Fruit fly (Drosophila melanogaster) whole organism, prepupa: ENCODE data around the gene CG44098.

Experiments used
- CG3032 ChIP-seq: fragments of 200-800 bp; optimal IDR thresholded peaks from 2 replicates; lab custom pipeline; 2019; ENCODE audit warnings: missing biosample characterization, mild to moderate bottlenecking, missing genetic modification characterization, moderate library complexity
- CG3919 ChIP-seq: fragments of 200-800 bp; sonication (Bioruptor generic); optimal IDR thresholded peaks from 3 replicates; lab custom pipeline; 2016; ENCODE audit warnings: missing biosample characterization, missing genetic modification characterization
- CG4318 ChIP-seq: fragments of 200-800 bp; sonication (Bioruptor generic); optimal IDR thresholded peaks from 3 replicates; lab custom pipeline; 2017; ENCODE audit warnings: missing biosample characterization, mild to moderate bottlenecking, missing genetic modification characterization
- CG8119 ChIP-seq: fragments of 200-800 bp; sonication (Bioruptor generic); IDR thresholded peaks from 3 replicates; pipeline ENCODE4 v1.3.6; 2022; ENCODE audit warnings: missing biosample characterization, missing genetic modification characterization
- Gug ChIP-seq: fragments of 200-800 bp; sonication (Bioruptor generic); IDR thresholded peaks from 2 replicates; pipeline ENCODE4 v1.3.6; 2022; ENCODE audit warnings: missing biosample characterization, missing genetic modification characterization
- Hr39 ChIP-seq: fragments of 200-800 bp; sonication (Bioruptor generic); optimal IDR thresholded peaks from 2 replicates; lab custom pipeline; 2016; ENCODE audit warnings: missing biosample characterization, missing genetic modification characterization
- Smox ChIP-seq: fragments of 200-800 bp; sonication (Bioruptor generic); optimal IDR thresholded peaks from 3 replicates; lab custom pipeline; 2016; ENCODE audit warnings: missing biosample characterization, missing genetic modification characterization
- Sox102F ChIP-seq: fragments of 200-800 bp; sonication (Bioruptor generic); optimal IDR thresholded peaks from 2 replicates; lab custom pipeline; 2016; ENCODE audit warnings: missing biosample characterization, mild to moderate bottlenecking, missing genetic modification characterization
- dsx ChIP-seq: fragments of 200-800 bp; optimal IDR thresholded peaks from 3 replicates; lab custom pipeline; 2019; ENCODE audit warnings: missing biosample characterization, mild to moderate bottlenecking, missing genetic modification characterization, moderate library complexity; ENCODE audit not compliant: poor library complexity, severe bottlenecking
- fkh ChIP-seq: fragments of 200-800 bp; sonication (Bioruptor generic); optimal IDR thresholded peaks from 3 replicates; lab custom pipeline; 2017; ENCODE audit warnings: missing biosample characterization, mild to moderate bottlenecking, missing genetic modification characterization, moderate library complexity
- pdm3 ChIP-seq: fragments of 200-800 bp; sonication (Bioruptor generic); optimal IDR thresholded peaks from 3 replicates; lab custom pipeline; 2016; ENCODE audit warnings: missing biosample characterization, missing genetic modification characterization

- TF ChIP-seq CG3919 (GFP tag; lab: Kevin White, UChicago): no peak
- no peak for TF ChIP-seq CG3032 (tag; lab: Kevin White, UChicago)
- no peak for TF ChIP-seq Sox102F (GFP tag; lab: Kevin White, UChicago)
- no peak for TF ChIP-seq Hr39 (GFP tag; lab: Kevin White, UChicago)
- no peak for TF ChIP-seq fkh (GFP tag; lab: Kevin White, UChicago)
- no peak for TF ChIP-seq CG8119 (GFP tag; lab: Robert Waterston, UW)
- no peak for TF ChIP-seq Smox (GFP tag; lab: Kevin White, UChicago)
- TF ChIP-seq Gug (GFP tag; lab: Robert Waterston, UW): no peak
- TF ChIP-seq dsx (GFP tag; lab: Kevin White, UChicago): no peak
- TF ChIP-seq CG4318 (GFP tag; lab: Kevin White, UChicago): no peak
- no peak for TF ChIP-seq pdm3 (GFP tag; lab: Kevin White, UChicago)
Measured at dm6 chr3R:4816018-4816417, 43.0 kb upstream of the CG44098 start, which contains the start of gene BBS5.
